Fruit fly (Drosophila melanogaster) whole organism, embryonic: Measurements from ENCODE around the gene CG6041.
A peak's percentile ranks its signal among the peaks of the same experiment; 100 is the strongest.

Experiments used
- Bgb ChIP-seq: fragments of 200-800 bp; sonication (Bioruptor generic); IDR thresholded peaks from 2 replicates; pipeline ENCODE4 v1.3.6; 2022; ENCODE audit warnings: missing biosample characterization, missing genetic modification characterization; ENCODE audit not compliant: partially characterized antibody
- C15 ChIP-seq: fragments of 200-800 bp; sonication (Bioruptor generic); IDR thresholded peaks from 3 replicates; pipeline ENCODE4 v1.3.6; 2022; ENCODE audit warnings: missing biosample characterization, missing genetic modification characterization
- CG10267 ChIP-seq: fragments of 200-800 bp; sonication (Bioruptor generic); optimal IDR thresholded peaks from 2 replicates; lab custom pipeline; 2018; ENCODE audit warnings: missing biosample characterization, mild to moderate bottlenecking, missing genetic modification characterization, moderate library complexity
- CG10654 ChIP-seq: fragments of 200-800 bp; sonication (Bioruptor generic); optimal IDR thresholded peaks from 2 replicates; lab custom pipeline; 2016; ENCODE audit warnings: missing biosample characterization, missing genetic modification characterization
- CG10979 ChIP-seq: fragments of 200-800 bp; sonication (Bioruptor generic); optimal IDR thresholded peaks from 2 replicates; lab custom pipeline; 2018; ENCODE audit warnings: missing biosample characterization, mild to moderate bottlenecking, missing genetic modification characterization, moderate library complexity
- CG13296 ChIP-seq: fragments of 200-800 bp; sonication (Bioruptor generic); optimal IDR thresholded peaks from 3 replicates; lab custom pipeline; 2018; ENCODE audit warnings: missing biosample characterization, mild to moderate bottlenecking, missing genetic modification characterization
- CG13424 ChIP-seq: fragments of 200-800 bp; sonication (Bioruptor generic); optimal IDR thresholded peaks from 2 replicates; lab custom pipeline; 2019; ENCODE audit warnings: missing biosample characterization, mild to moderate bottlenecking, missing genetic modification characterization, moderate library complexity
- CG17186 ChIP-seq: fragments of 200-800 bp; sonication (Bioruptor generic); optimal IDR thresholded peaks from 3 replicates; lab custom pipeline; 2017; ENCODE audit warnings: missing biosample characterization, missing genetic modification reagents, missing genetic modification characterization
- CG17385 ChIP-seq: fragments of 200-800 bp; sonication (Bioruptor generic); optimal IDR thresholded peaks from 3 replicates; lab custom pipeline; 2018; ENCODE audit warnings: missing biosample characterization, mild to moderate bottlenecking, missing genetic modification characterization
- CG17829 ChIP-seq: fragments of 200-800 bp; optimal IDR thresholded peaks from 2 replicates; lab custom pipeline; 2019; ENCODE audit warnings: missing biosample characterization, mild to moderate bottlenecking, missing genetic modification characterization, moderate library complexity
- CG17912 ChIP-seq: fragments of 200-800 bp; sonication (Bioruptor generic); optimal IDR thresholded peaks from 2 replicates; lab custom pipeline; 2018; ENCODE audit warnings: missing biosample characterization, mild to moderate bottlenecking, missing genetic modification characterization
- CG18476 ChIP-seq: fragments of 200-800 bp; sonication (Bioruptor generic); optimal IDR thresholded peaks from 2 replicates; lab custom pipeline; 2016; ENCODE audit warnings: missing biosample characterization, mild to moderate bottlenecking, missing genetic modification characterization
- CG18764 ChIP-seq: fragments of 200-800 bp; sonication (Bioruptor generic); optimal IDR thresholded peaks from 3 replicates; lab custom pipeline; 2016; ENCODE audit warnings: missing biosample characterization, missing genetic modification characterization
- CG2129 ChIP-seq: fragments of 200-800 bp; sonication (Bioruptor generic); IDR thresholded peaks from 2 replicates; pipeline ENCODE4 v1.3.6; 2022; ENCODE audit warnings: missing biosample characterization, missing genetic modification characterization; ENCODE audit not compliant: partially characterized antibody
- CG31365 ChIP-seq: fragments of 200-800 bp; sonication (Bioruptor generic); optimal IDR thresholded peaks from 2 replicates; lab custom pipeline; 2018; ENCODE audit warnings: missing biosample characterization, mild to moderate bottlenecking, missing genetic modification characterization
- CG34376 ChIP-seq: fragments of 200-800 bp; sonication (Bioruptor generic); optimal IDR thresholded peaks from 2 replicates; lab custom pipeline; 2018; ENCODE audit warnings: missing biosample characterization, mild to moderate bottlenecking, missing genetic modification characterization
- CG4282 ChIP-seq: fragments of 200-800 bp; sonication (Bioruptor generic); optimal IDR thresholded peaks from 2 replicates; lab custom pipeline; 2016; ENCODE audit warnings: missing biosample characterization, missing genetic modification characterization
- CG4424 ChIP-seq: fragments of 200-800 bp; sonication (Bioruptor generic); optimal IDR thresholded peaks from 3 replicates; lab custom pipeline; 2016; ENCODE audit warnings: missing biosample characterization, missing genetic modification characterization
- CG7963 ChIP-seq: fragments of 200-800 bp; sonication (Bioruptor generic); IDR thresholded peaks from 3 replicates; pipeline ENCODE4 v1.3.6; 2022; ENCODE audit warnings: missing biosample characterization, missing genetic modification characterization; ENCODE audit not compliant: partially characterized antibody
- CG8765 ChIP-seq: fragments of 200-800 bp; sonication (Bioruptor generic); IDR thresholded peaks from 2 replicates; pipeline ENCODE4 v1.3.6; 2022; ENCODE audit warnings: missing biosample characterization, missing genetic modification characterization
- CkIIα-i1 ChIP-seq: fragments of 200-800 bp; sonication (Bioruptor generic); IDR thresholded peaks from 2 replicates; pipeline ENCODE4 v1.3.6; 2022; ENCODE audit warnings: missing biosample characterization, missing genetic modification characterization
- CoRest ChIP-seq: fragments of 200-800 bp; sonication (Bioruptor generic); optimal IDR thresholded peaks from 3 replicates; lab custom pipeline; 2018; ENCODE audit warnings: missing biosample characterization, mild to moderate bottlenecking, missing genetic modification characterization, moderate library complexity
- Deaf1 ChIP-seq: fragments of 200-800 bp; optimal IDR thresholded peaks from 3 replicates; lab custom pipeline; 2019; ENCODE audit warnings: missing biosample characterization, mild to moderate bottlenecking, missing genetic modification characterization, moderate library complexity
- Elba2 ChIP-seq: fragments of 200-800 bp; sonication (Bioruptor generic); optimal IDR thresholded peaks from 3 replicates; lab custom pipeline; 2016; ENCODE audit warnings: missing biosample characterization, missing genetic modification characterization
- Fer2 ChIP-seq: fragments of 200-800 bp; sonication (Bioruptor generic); optimal IDR thresholded peaks from 2 replicates; lab custom pipeline; 2018; ENCODE audit warnings: missing biosample characterization, mild to moderate bottlenecking, missing genetic modification characterization, moderate library complexity
- Hmx ChIP-seq: fragments of 200-800 bp; sonication (Bioruptor generic); optimal IDR thresholded peaks from 2 replicates; lab custom pipeline; 2016; ENCODE audit warnings: missing biosample characterization, missing genetic modification characterization
- Hr3 ChIP-seq: fragments of 200-800 bp; sonication (Bioruptor generic); optimal IDR thresholded peaks from 3 replicates; lab custom pipeline; 2016; ENCODE audit warnings: missing biosample characterization, missing genetic modification characterization
- Ptx1 ChIP-seq: fragments of 200-800 bp; sonication (Bioruptor generic); IDR thresholded peaks from 2 replicates; pipeline ENCODE4 v1.3.6; 2022; ENCODE audit warnings: missing biosample characterization, missing genetic modification characterization
- Scr ChIP-seq: fragments of 200-800 bp; sonication (Bioruptor generic); IDR thresholded peaks from 2 replicates; pipeline ENCODE4 v1.3.6; 2022; ENCODE audit warnings: missing biosample characterization, missing genetic modification characterization; ENCODE audit not compliant: partially characterized antibody
- Usf ChIP-seq: fragments of 200-800 bp; sonication (Bioruptor generic); optimal IDR thresholded peaks from 2 replicates; lab custom pipeline; 2017; ENCODE audit warnings: missing genotype, missing biosample characterization, missing genetic modification characterization
- Vsx1 ChIP-seq: fragments of 200-800 bp; sonication (Bioruptor generic); optimal IDR thresholded peaks from 2 replicates; lab custom pipeline; 2017; ENCODE audit warnings: missing biosample characterization, mild to moderate bottlenecking, missing genetic modification characterization, missing genetic modification reagents
- ase ChIP-seq: fragments of 200-800 bp; sonication (Bioruptor generic); IDR thresholded peaks from 3 replicates; pipeline ENCODE4 v1.3.6; 2022; ENCODE audit warnings: missing biosample characterization, missing genetic modification characterization
- br ChIP-seq: fragments of >200 bp; optimal IDR thresholded peaks from 2 replicates; lab custom pipeline; 2017
- dmrt99B ChIP-seq: fragments of 200-800 bp; sonication (Bioruptor generic); optimal IDR thresholded peaks from 2 replicates; lab custom pipeline; 2018; ENCODE audit warnings: missing biosample characterization, mild to moderate bottlenecking, missing genetic modification characterization, moderate library complexity
- grau ChIP-seq: fragments of 200-800 bp; optimal IDR thresholded peaks from 3 replicates; lab custom pipeline; 2019; ENCODE audit warnings: missing biosample characterization, mild to moderate bottlenecking, missing genetic modification characterization, moderate library complexity
- h ChIP-seq: fragments of >200 bp; optimal IDR thresholded peaks from 2 replicates; lab custom pipeline; 2017
- hkb ChIP-seq, 2 experiments: fragments of 200-800 bp in 1 of 2; fragments of >200 bp in 1 of 2; sonication (Bioruptor generic) in 1 of 2; IDR thresholded peaks in 1 of 2; optimal IDR thresholded peaks in 1 of 2; 2 replicates each; pipeline versions ENCODE4 v1.3.6 to Lab custom; 2017 to 2022; ENCODE audit warnings: missing biosample characterization in 1 of 2, missing genetic modification characterization in 1 of 2
- jumu ChIP-seq: fragments of 200-800 bp; sonication (Bioruptor generic); optimal IDR thresholded peaks from 3 replicates; lab custom pipeline; 2016; ENCODE audit warnings: missing biosample characterization, missing genetic modification characterization
- lilli ChIP-seq: fragments of 200-800 bp; sonication (Bioruptor generic); optimal IDR thresholded peaks from 3 replicates; lab custom pipeline; 2016; ENCODE audit warnings: missing biosample characterization, missing genetic modification characterization
- lmd ChIP-seq: fragments of 200-800 bp; sonication (Bioruptor generic); IDR thresholded peaks from 2 replicates; pipeline ENCODE4 v1.3.6; 2022; ENCODE audit warnings: missing biosample characterization, missing genetic modification characterization
- otp ChIP-seq: fragments of 200-800 bp; sonication (Bioruptor generic); IDR thresholded peaks from 3 replicates; pipeline ENCODE4, ENCODE4 v1.3.6; 2022; ENCODE audit warnings: missing biosample characterization, missing genetic modification characterization
- pb ChIP-seq: fragments of 200-800 bp; sonication (Bioruptor generic); optimal IDR thresholded peaks from 3 replicates; lab custom pipeline; 2016; ENCODE audit warnings: missing biosample characterization, missing genetic modification characterization
- pita ChIP-seq: fragments of 200-800 bp; sonication (Bioruptor generic); optimal IDR thresholded peaks from 2 replicates; lab custom pipeline; 2017; ENCODE audit warnings: missing biosample characterization, mild to moderate bottlenecking, missing genetic modification characterization
- pnt ChIP-seq: fragments of 200-800 bp; sonication (Bioruptor generic); optimal IDR thresholded peaks from 3 replicates; lab custom pipeline; 2016; ENCODE audit warnings: missing biosample characterization, missing genetic modification characterization
- salm ChIP-seq: fragments of 200-800 bp; sonication (Bioruptor generic); optimal IDR thresholded peaks from 2 replicates; lab custom pipeline; 2018; ENCODE audit warnings: missing biosample characterization, mild to moderate bottlenecking, missing genetic modification characterization
- schlank ChIP-seq: fragments of 200-800 bp; sonication (Bioruptor generic); optimal IDR thresholded peaks from 2 replicates; lab custom pipeline; 2018; ENCODE audit warnings: missing biosample characterization, mild to moderate bottlenecking, missing genetic modification characterization
- sisA ChIP-seq: fragments of 200-800 bp; sonication (Bioruptor generic); IDR thresholded peaks from 2 replicates; pipeline ENCODE4 v1.3.6; 2022; ENCODE audit warnings: missing biosample characterization, missing genetic modification characterization
- sob ChIP-seq: fragments of 200-800 bp; sonication (Bioruptor generic); IDR thresholded peaks from 2 replicates; pipeline ENCODE4 v1.3.6; 2022; ENCODE audit warnings: missing biosample characterization, missing genetic modification characterization
- tio ChIP-seq: fragments of 200-800 bp; sonication (Bioruptor generic); optimal IDR thresholded peaks from 2 replicates; lab custom pipeline; 2017; ENCODE audit warnings: missing biosample characterization, missing genetic modification characterization, inconsistent platforms
- tup ChIP-seq: fragments of 200-800 bp; sonication (Bioruptor generic); optimal IDR thresholded peaks from 2 replicates; lab custom pipeline; 2016; ENCODE audit warnings: missing biosample characterization, mild to moderate bottlenecking, missing genetic modification characterization, moderate library complexity
- wor ChIP-seq: fragments of 200-800 bp; sonication (Bioruptor generic); IDR thresholded peaks from 2 replicates; pipeline ENCODE4 v1.3.6; 2022; ENCODE audit warnings: missing biosample characterization, missing genetic modification characterization

CG6041 gene

dm6 chrX:5973389-5974025, 25.5 kb downstream of the CG6041 start (continued):
- TF ChIP-seq CG10267 (peak; percentile 20), CG34376 (GFP tag; lab: Kevin White, UChicago) (no peak), CG10979 (tag; lab: Kevin White, UChicago) (peak; percentile 44), pita (GFP tag; lab: Kevin White, UChicago) (no peak), otp (GFP tag; lab: Robert Waterston, UW) (no peak), CG18476 (GFP tag; lab: Kevin White, UChicago) (no peak), CG4282 (GFP tag; lab: Kevin White, UChicago) (no peak), CG17385 (GFP tag; lab: Kevin White, UChicago) (peak; percentile 1), br (lab: Kevin White, UChicago) (no peak), CG7963 (no peak), CG10654 (GFP tag; lab: Kevin White, UChicago) (peak; percentile 12), sob (GFP tag; lab: Robert Waterston, UW) (peak; percentile 27; the same call in 1 of the 2 replicates), lilli (GFP tag; lab: Kevin White, UChicago) (no peak), CG17912 (no peak), CG2129 (GFP tag; lab: Robert Waterston, UW) (no peak), CkIIα-i1 (GFP tag; lab: Robert Waterston, UW) (no peak), schlank (tag; lab: Kevin White, UChicago) (no peak), Hr3 (GFP tag; lab: Kevin White, UChicago) (peak; percentile 7), grau (tag; lab: Kevin White, UChicago) (peak; percentile 18), pb (GFP tag; lab: Kevin White, UChicago) (no peak), Deaf1 (no peak), CG4424 (GFP tag; lab: Kevin White, UChicago) (peak; percentile 58), CG17186 (GFP tag; lab: Kevin White, UChicago) (no peak), Scr (GFP tag; lab: Robert Waterston, UW) (no peak), ase (GFP tag; lab: Robert Waterston, UW) (no peak), sisA (GFP tag; lab: Robert Waterston, UW) (peak; percentile 57; the same call in 1 of the 2 replicates), lmd (GFP tag; lab: Robert Waterston, UW) (peak; percentile 44), Bgb (GFP tag; lab: Robert Waterston, UW) (no peak), CG18764 (GFP tag; lab: Kevin White, UChicago) (no peak), CG17829 (tag; lab: Kevin White, UChicago) (peak; percentile 22), wor (GFP tag; lab: Robert Waterston, UW) (no peak), Fer2 (no peak), salm (tag; lab: Kevin White, UChicago) (no peak), pnt (GFP tag; lab: Kevin White, UChicago) (no peak), C15 (GFP tag; lab: Robert Waterston, UW) (no peak), Usf (GFP tag; lab: Kevin White, UChicago) (no peak), CG13424 (tag; lab: Kevin White, UChicago) (no peak), dmrt99B (tag; lab: Kevin White, UChicago) (peak; percentile 43), tio (GFP tag; lab: Kevin White, UChicago) (peak; percentile 33), CG8765 (GFP tag; lab: Robert Waterston, UW) (no peak), Hmx (GFP tag; lab: Kevin White, UChicago) (no peak), CG31365 (tag; lab: Kevin White, UChicago) (no peak), hkb (optimal IDR thresholded peaks at IDR 0.05; lab: Kevin White, UChicago) (no peak), hkb (GFP tag; IDR thresholded peaks at IDR 0.05; lab: Robert Waterston, UW) (peak; percentile 25; the same call in 1 of the 2 replicates), Elba2 (GFP tag; lab: Kevin White, UChicago) (no peak), Ptx1 (GFP tag; lab: Robert Waterston, UW) (peak; percentile 36; the same call in 1 of the 2 replicates), tup (GFP tag; lab: Kevin White, UChicago) (no peak), Vsx1 (GFP tag; lab: Kevin White, UChicago) (no peak), CoRest (tag; lab: Kevin White, UChicago) (peak; percentile 3), CG13296 (GFP tag; lab: Kevin White, UChicago) (no peak), h (lab: Kevin White, UChicago) (no peak), jumu (GFP tag; lab: Kevin White, UChicago) (no peak)
